Fruit fly (Drosophila melanogaster) whole organism, embryonic: ENCODE results near the gene Or7a.
A peak's percentile ranks its signal among the peaks of the same experiment; 100 is the strongest.

Experiments used
- Adf1 ChIP-seq: fragments of 200-800 bp; sonication (Bioruptor generic); IDR thresholded peaks from 2 replicates; pipeline ENCODE4 v1.3.6; 2022; ENCODE audit warnings: missing biosample characterization, missing genetic modification characterization
- C15 ChIP-seq: fragments of 200-800 bp; sonication (Bioruptor generic); IDR thresholded peaks from 3 replicates; pipeline ENCODE4 v1.3.6; 2022; ENCODE audit warnings: missing biosample characterization, missing genetic modification characterization
- CG10147 ChIP-seq: fragments of 200-800 bp; sonication (Bioruptor generic); optimal IDR thresholded peaks from 2 replicates; lab custom pipeline; 2019; ENCODE audit warnings: missing biosample characterization, mild to moderate bottlenecking, missing genetic modification characterization, moderate library complexity
- CG10321 ChIP-seq: fragments of 200-800 bp; sonication (Bioruptor generic); IDR thresholded peaks from 2 replicates; pipeline ENCODE4 v1.3.6; 2022; ENCODE audit warnings: missing biosample characterization, missing genetic modification characterization
- CG10462 ChIP-seq: fragments of 200-800 bp; sonication (Bioruptor generic); optimal IDR thresholded peaks from 2 replicates; lab custom pipeline; 2016; ENCODE audit warnings: missing biosample characterization, missing genetic modification characterization
- CG10654 ChIP-seq: fragments of 200-800 bp; sonication (Bioruptor generic); optimal IDR thresholded peaks from 2 replicates; lab custom pipeline; 2016; ENCODE audit warnings: missing biosample characterization, missing genetic modification characterization
- CG11695 ChIP-seq: fragments of 200-800 bp; sonication (Bioruptor generic); IDR thresholded peaks from 3 replicates; pipeline ENCODE4 v1.3.6; 2022; ENCODE audit warnings: missing biosample characterization, missing genetic modification characterization
- CG13775 ChIP-seq: fragments of 200-800 bp; sonication (Bioruptor generic); optimal IDR thresholded peaks from 3 replicates; lab custom pipeline; 2017; ENCODE audit warnings: missing biosample characterization, mild to moderate bottlenecking, missing genetic modification characterization
- CG14710 ChIP-seq: fragments of 200-800 bp; sonication (Bioruptor generic); optimal IDR thresholded peaks from 3 replicates; lab custom pipeline; 2019; ENCODE audit warnings: missing biosample characterization, mild to moderate bottlenecking, missing genetic modification characterization, moderate library complexity
- CG16813 ChIP-seq: fragments of 200-800 bp; sonication (Bioruptor generic); IDR thresholded peaks from 3 replicates; pipeline ENCODE4 v1.3.6; 2022; ENCODE audit warnings: missing biosample characterization, missing genetic modification characterization; ENCODE audit not compliant: partially characterized antibody
- CG16863 ChIP-seq: fragments of 200-800 bp; sonication (Bioruptor generic); optimal IDR thresholded peaks from 3 replicates; lab custom pipeline; 2016; ENCODE audit warnings: missing biosample characterization, missing genetic modification characterization
- CG17186 ChIP-seq: fragments of 200-800 bp; sonication (Bioruptor generic); optimal IDR thresholded peaks from 3 replicates; lab custom pipeline; 2017; ENCODE audit warnings: missing biosample characterization, missing genetic modification reagents, missing genetic modification characterization
- CG17361 ChIP-seq: fragments of 200-800 bp; sonication (Bioruptor generic); IDR thresholded peaks from 3 replicates; pipeline ENCODE4 v1.3.6; 2022; ENCODE audit warnings: missing biosample characterization, missing genetic modification characterization
- CG2678 ChIP-seq: fragments of 200-800 bp; sonication (Bioruptor generic); optimal IDR thresholded peaks from 3 replicates; lab custom pipeline; 2019; ENCODE audit warnings: missing biosample characterization, mild to moderate bottlenecking, missing genetic modification characterization, moderate library complexity
- CG31441 ChIP-seq: fragments of 200-800 bp; sonication (Bioruptor generic); IDR thresholded peaks from 2 replicates; pipeline ENCODE4 v1.3.6; 2022; ENCODE audit warnings: missing biosample characterization, missing genetic modification characterization
- CG42726 ChIP-seq: fragments of 200-800 bp; sonication (Bioruptor generic); IDR thresholded peaks from 2 replicates; pipeline ENCODE4 v1.3.6; 2022; ENCODE audit warnings: missing biosample characterization, missing genetic modification characterization; ENCODE audit not compliant: partially characterized antibody
- CG4360 ChIP-seq: fragments of 200-800 bp; sonication (Bioruptor generic); IDR thresholded peaks from 2 replicates; pipeline ENCODE4 v1.3.6; 2022; ENCODE audit warnings: missing biosample characterization, missing genetic modification characterization
- CG4820 ChIP-seq: fragments of 200-800 bp; sonication (Bioruptor generic); optimal IDR thresholded peaks from 3 replicates; lab custom pipeline; 2016; ENCODE audit warnings: missing biosample characterization, missing genetic modification characterization
- CG4854 ChIP-seq: fragments of 200-800 bp; sonication (Bioruptor generic); optimal IDR thresholded peaks from 2 replicates; lab custom pipeline; 2016; ENCODE audit warnings: missing biosample characterization, missing genetic modification characterization, inconsistent platforms
- CG6765 ChIP-seq: fragments of 200-800 bp; sonication (Bioruptor generic); optimal IDR thresholded peaks from 3 replicates; lab custom pipeline; 2017; ENCODE audit warnings: missing biosample characterization, mild to moderate bottlenecking, missing genetic modification characterization
- CG8089 ChIP-seq: fragments of 200-800 bp; sonication (Bioruptor generic); optimal IDR thresholded peaks from 3 replicates; lab custom pipeline; 2016; ENCODE audit warnings: missing biosample characterization, missing genetic modification characterization
- CkIIα-i1 ChIP-seq: fragments of 200-800 bp; sonication (Bioruptor generic); IDR thresholded peaks from 2 replicates; pipeline ENCODE4 v1.3.6; 2022; ENCODE audit warnings: missing biosample characterization, missing genetic modification characterization
- CrebB ChIP-seq: fragments of 200-800 bp; sonication (Bioruptor generic); optimal IDR thresholded peaks from 3 replicates; lab custom pipeline; 2018; ENCODE audit warnings: missing biosample characterization, mild to moderate bottlenecking, missing genetic modification characterization
- Dbx ChIP-seq: fragments of 200-800 bp; sonication (Bioruptor generic); IDR thresholded peaks from 3 replicates; pipeline ENCODE4 v1.3.6; 2022; ENCODE audit warnings: missing biosample characterization, missing genetic modification characterization
- E2f2 ChIP-seq: fragments of 200-800 bp; sonication (Bioruptor generic); IDR thresholded peaks from 2 replicates; pipeline ENCODE4 v1.3.6; 2022; ENCODE audit warnings: missing biosample characterization, missing genetic modification characterization
- HLH54F ChIP-seq: fragments of 200-800 bp; sonication (Bioruptor generic); optimal IDR thresholded peaks from 3 replicates; lab custom pipeline; 2016; ENCODE audit warnings: missing biosample characterization, missing genetic modification characterization
- Hr78 ChIP-seq, 2 experiments: fragments of 200-800 bp in 1 of 2; fragments of >200 bp in 1 of 2; sonication (Bioruptor generic) in 1 of 2; optimal IDR thresholded peaks; 2 replicates each; lab custom pipeline; 2017 to 2019; ENCODE audit warnings: missing biosample characterization in 2 of 2, missing genetic modification characterization in 2 of 2, mild to moderate bottlenecking in 1 of 2, moderate library complexity in 1 of 2
- Max ChIP-seq: fragments of 200-800 bp; sonication (Bioruptor generic); optimal IDR thresholded peaks from 2 replicates; lab custom pipeline; 2016; ENCODE audit warnings: missing biosample characterization, mild to moderate bottlenecking, missing genetic modification characterization
- Meics ChIP-seq: fragments of 200-800 bp; sonication (Bioruptor generic); optimal IDR thresholded peaks from 2 replicates; lab custom pipeline; 2017; ENCODE audit warnings: missing biosample characterization, mild to moderate bottlenecking, missing genetic modification characterization
- Myb ChIP-seq: fragments of 200-800 bp; sonication (Bioruptor generic); optimal IDR thresholded peaks from 2 replicates; lab custom pipeline; 2016; ENCODE audit warnings: missing biosample characterization, missing genetic modification characterization
- Oli ChIP-seq: fragments of 200-800 bp; sonication (Bioruptor generic); optimal IDR thresholded peaks from 2 replicates; lab custom pipeline; 2018; ENCODE audit warnings: missing biosample characterization, mild to moderate bottlenecking, missing genetic modification characterization, moderate library complexity
- Optix ChIP-seq: fragments of 200-800 bp; sonication (Bioruptor generic); IDR thresholded peaks from 3 replicates; pipeline ENCODE4 v1.3.6; 2022; ENCODE audit warnings: missing biosample characterization, missing genetic modification characterization
- Sry-β ChIP-seq: fragments of 200-800 bp; sonication (Bioruptor generic); optimal IDR thresholded peaks from 2 replicates; lab custom pipeline; 2018; ENCODE audit warnings: missing biosample characterization, mild to moderate bottlenecking, missing genetic modification characterization, moderate library complexity
- ac ChIP-seq: fragments of 200-800 bp; sonication (Bioruptor generic); optimal IDR thresholded peaks from 3 replicates; lab custom pipeline; 2017; ENCODE audit warnings: missing biosample characterization, mild to moderate bottlenecking, missing genetic modification characterization
- al ChIP-seq: fragments of 200-800 bp; sonication (Bioruptor generic); IDR thresholded peaks from 2 replicates; pipeline ENCODE4 v1.3.6; 2022; ENCODE audit warnings: missing biosample characterization, missing genetic modification characterization
- amos ChIP-seq: fragments of 200-800 bp; sonication (Bioruptor generic); IDR thresholded peaks from 2 replicates; pipeline ENCODE4 v1.3.6; 2022; ENCODE audit warnings: missing biosample characterization, missing genetic modification characterization; ENCODE audit not compliant: partially characterized antibody
- ara ChIP-seq: fragments of 200-800 bp; sonication (Bioruptor generic); IDR thresholded peaks from 2 replicates; pipeline ENCODE4 v1.3.6; 2022; ENCODE audit warnings: missing biosample characterization, missing genetic modification characterization
- bcd ChIP-seq: fragments of 200-800 bp; sonication (Bioruptor generic); optimal IDR thresholded peaks from 2 replicates; lab custom pipeline; 2017; ENCODE audit warnings: missing biosample characterization, mild to moderate bottlenecking, missing genetic modification characterization
- bowl ChIP-seq: fragments of 200-800 bp; sonication (Bioruptor generic); IDR thresholded peaks from 2 replicates; pipeline ENCODE4 v1.3.6; 2022; ENCODE audit warnings: missing biosample characterization, missing genetic modification characterization
- dysf ChIP-seq: fragments of 200-800 bp; sonication (Bioruptor generic); IDR thresholded peaks from 3 replicates; pipeline ENCODE4 v1.3.6; 2022; ENCODE audit warnings: missing biosample characterization, missing genetic modification characterization
- gro ChIP-seq: fragments of 200-800 bp; sonication (Bioruptor generic); optimal IDR thresholded peaks from 2 replicates; lab custom pipeline; 2016; ENCODE audit warnings: missing biosample characterization, missing genetic modification characterization
- ham ChIP-seq: fragments of 200-800 bp; sonication (Bioruptor generic); IDR thresholded peaks from 2 replicates; pipeline ENCODE4 v1.3.6; 2022; ENCODE audit warnings: missing biosample characterization, missing genetic modification characterization
- luna ChIP-seq: fragments of 200-800 bp; sonication (Bioruptor generic); optimal IDR thresholded peaks from 2 replicates; lab custom pipeline; 2016; ENCODE audit warnings: missing biosample characterization, missing genetic modification characterization
- nom ChIP-seq: fragments of 200-800 bp; sonication (Bioruptor generic); optimal IDR thresholded peaks from 2 replicates; lab custom pipeline; 2017; ENCODE audit warnings: missing biosample characterization, missing genetic modification characterization, mild to moderate bottlenecking, moderate library complexity, missing genetic modification reagents
- otp ChIP-seq: fragments of 200-800 bp; sonication (Bioruptor generic); IDR thresholded peaks from 3 replicates; pipeline ENCODE4, ENCODE4 v1.3.6; 2022; ENCODE audit warnings: missing biosample characterization, missing genetic modification characterization
- pros ChIP-seq: fragments of 200-800 bp; sonication (Bioruptor generic); optimal IDR thresholded peaks from 3 replicates; lab custom pipeline; 2019; ENCODE audit warnings: missing biosample characterization, mild to moderate bottlenecking, missing genetic modification characterization, moderate library complexity
- salm ChIP-seq: fragments of 200-800 bp; sonication (Bioruptor generic); optimal IDR thresholded peaks from 2 replicates; lab custom pipeline; 2018; ENCODE audit warnings: missing biosample characterization, mild to moderate bottlenecking, missing genetic modification characterization
- sd ChIP-seq: fragments of 200-800 bp; sonication (Bioruptor generic); optimal IDR thresholded peaks from 3 replicates; lab custom pipeline; 2018; ENCODE audit warnings: missing biosample characterization, mild to moderate bottlenecking, missing genetic modification characterization, moderate library complexity
- slou ChIP-seq: fragments of 200-800 bp; sonication (Bioruptor generic); optimal IDR thresholded peaks from 3 replicates; lab custom pipeline; 2016; ENCODE audit warnings: missing biosample characterization, missing genetic modification characterization
- ttk ChIP-seq: fragments of 200-800 bp; sonication (Bioruptor generic); IDR thresholded peaks from 2 replicates; pipeline ENCODE4 v2.1.2; 2022; ENCODE audit warnings: missing biosample characterization, missing genetic modification characterization
- zfh2 ChIP-seq: fragments of 200-800 bp; sonication (Bioruptor generic); optimal IDR thresholded peaks from 2 replicates; lab custom pipeline; 2016; ENCODE audit warnings: missing biosample characterization, missing genetic modification characterization

Gene Or7a

DNA sequence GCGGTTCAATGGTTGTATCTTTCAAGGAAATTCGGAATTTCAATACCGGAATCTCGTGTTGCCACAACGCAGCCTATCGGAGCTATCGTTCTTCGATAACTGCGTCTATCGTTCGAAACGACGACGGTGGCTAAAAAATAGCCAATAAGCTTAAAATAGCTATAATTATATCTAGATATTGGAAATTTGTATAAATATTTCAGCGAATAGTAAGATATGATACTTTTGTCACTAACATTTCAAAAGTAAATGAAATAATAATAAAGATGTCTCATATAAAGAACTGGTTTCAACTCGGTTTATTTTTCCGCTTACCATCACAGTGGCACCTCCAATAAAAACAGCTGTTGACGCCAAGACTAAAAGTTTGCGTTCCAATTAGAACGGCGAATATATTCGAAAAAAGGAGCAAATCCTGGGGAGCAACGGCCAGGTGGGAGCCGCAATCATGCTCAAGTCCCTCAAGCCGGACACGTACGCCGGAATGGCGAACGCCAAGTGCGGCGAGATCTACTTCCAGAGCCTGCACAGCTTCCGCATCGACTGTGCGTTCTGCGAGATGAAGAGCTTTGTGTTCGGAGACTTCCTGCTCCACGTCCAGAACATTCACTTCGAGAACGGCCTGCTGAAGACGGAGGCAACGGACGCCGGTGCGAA, 19.9 kb downstream of the Or7a start, which contains the start of the genes alpha-PheRS and CG2129 (continued):
- TF ChIP-seq ac (no peak), bowl (GFP tag; lab: Robert Waterston, UW) (no peak), ham (no peak), CG17186 (GFP tag; lab: Kevin White, UChicago) (peak; percentile 38), CG10462 (GFP tag; lab: Kevin White, UChicago) (no peak), CG8089 (GFP tag; lab: Kevin White, UChicago) (no peak), CG10321 (GFP tag; lab: Robert Waterston, UW) (no peak), Meics (no peak), pros (GFP tag; lab: Kevin White, UChicago) (no peak), CkIIα-i1 (no peak), CG13775 (GFP tag; lab: Kevin White, UChicago) (peak; percentile 17), CG17361 (GFP tag; lab: Robert Waterston, UW) (no peak; the same call in 2 of the 3 replicates), CG11695 (GFP tag; lab: Robert Waterston, UW) (no peak), salm (tag; lab: Kevin White, UChicago) (no peak), Oli (tag; lab: Kevin White, UChicago) (no peak), gro (GFP tag; lab: Kevin White, UChicago) (no peak), CG16813 (GFP tag; lab: Robert Waterston, UW) (0 out of 3 replicates have a peak, but pooled peaks have one; percentile 33), zfh2 (GFP tag; lab: Kevin White, UChicago) (no peak), CG4854 (GFP tag; lab: Kevin White, UChicago) (no peak), Max (GFP tag; lab: Kevin White, UChicago) (peak; percentile 37), CG10147 (GFP tag; lab: Kevin White, UChicago) (peak; percentile 39), HLH54F (GFP tag; lab: Kevin White, UChicago) (peak; percentile 6), CG4820 (GFP tag; lab: Kevin White, UChicago) (no peak), CG14710 (tag; lab: Kevin White, UChicago) (peak; percentile 55), bcd (no peak), CG16863 (no peak), CG2678 (tag; lab: Kevin White, UChicago) (no peak), amos (GFP tag; lab: Robert Waterston, UW) (peak; percentile 5; the same call in 1 of the 2 replicates), ara (GFP tag; lab: Robert Waterston, UW) (no peak), CG42726 (GFP tag; lab: Robert Waterston, UW) (no peak), Hr78 (GFP tag; optimal IDR thresholded peaks at IDR 0.05; lab: Kevin White, UChicago) (no peak), slou (GFP tag; lab: Kevin White, UChicago) (no peak), nom (no peak), Sry-β (peak; percentile 94), CG31441 (GFP tag; lab: Robert Waterston, UW) (no peak), C15 (no peak), Myb (GFP tag; lab: Kevin White, UChicago) (no peak), al (GFP tag; lab: Robert Waterston, UW) (no peak), Adf1 (GFP tag; lab: Robert Waterston, UW) (no peak), otp (GFP tag; lab: Robert Waterston, UW) (no peak), CG10654 (GFP tag; lab: Kevin White, UChicago) (no peak), Optix (GFP tag; lab: Robert Waterston, UW) (no peak), luna (no peak), dysf (GFP tag; lab: Robert Waterston, UW) (peak; percentile 47; the same call in 2 of the 3 replicates), ttk (GFP tag; lab: Robert Waterston, UW) (no peak), CG4360 (no peak), CrebB (tag; lab: Kevin White, UChicago) (no peak), E2f2 (GFP tag; lab: Robert Waterston, UW) (peak; percentile 24; the same call in 1 of the 2 replicates), Dbx (GFP tag; lab: Robert Waterston, UW) (no peak), CG6765 (GFP tag; lab: Kevin White, UChicago) (no peak), sd (tag; lab: Kevin White, UChicago) (no peak)
